Fruit fly (Drosophila melanogaster) whole organism, embryonic: ENCODE measurements around the gene CG13449.

Experiments used
- Atf3 ChIP-seq: fragments of 200-800 bp; sonication (Bioruptor generic); optimal IDR thresholded peaks from 3 replicates; lab custom pipeline; 2016; ENCODE audit warnings: missing biosample characterization, missing genetic modification characterization
- CG10543 ChIP-seq: fragments of 200-800 bp; sonication (Bioruptor generic); optimal IDR thresholded peaks from 3 replicates; lab custom pipeline; 2017; ENCODE audit warnings: missing biosample characterization, mild to moderate bottlenecking, missing genetic modification characterization, moderate library complexity
- CG10565 ChIP-seq: fragments of 200-800 bp; sonication (Bioruptor generic); optimal IDR thresholded peaks from 3 replicates; lab custom pipeline; 2016; ENCODE audit warnings: missing biosample characterization, mild to moderate bottlenecking, missing genetic modification characterization
- CG10654 ChIP-seq: fragments of 200-800 bp; sonication (Bioruptor generic); optimal IDR thresholded peaks from 2 replicates; lab custom pipeline; 2016; ENCODE audit warnings: missing biosample characterization, missing genetic modification characterization
- CG11504 ChIP-seq: fragments of 200-800 bp; sonication (Bioruptor generic); optimal IDR thresholded peaks from 3 replicates; lab custom pipeline; 2019; ENCODE audit warnings: missing biosample characterization, mild to moderate bottlenecking, missing genetic modification characterization, moderate library complexity
- CG12236 ChIP-seq: fragments of 200-800 bp; sonication (Bioruptor generic); optimal IDR thresholded peaks from 2 replicates; lab custom pipeline; 2016; ENCODE audit warnings: missing biosample characterization, missing genetic modification characterization
- CG13775 ChIP-seq: fragments of 200-800 bp; sonication (Bioruptor generic); optimal IDR thresholded peaks from 3 replicates; lab custom pipeline; 2017; ENCODE audit warnings: missing biosample characterization, mild to moderate bottlenecking, missing genetic modification characterization
- CG15696 ChIP-seq: fragments of 200-800 bp; sonication (Bioruptor generic); optimal IDR thresholded peaks from 2 replicates; lab custom pipeline; 2019; ENCODE audit warnings: missing biosample characterization, mild to moderate bottlenecking, missing genetic modification characterization, moderate library complexity
- CG18599 ChIP-seq: fragments of 200-800 bp; sonication (Bioruptor generic); optimal IDR thresholded peaks from 3 replicates; lab custom pipeline; 2017; ENCODE audit warnings: missing biosample characterization, missing genetic modification characterization, mild to moderate bottlenecking, moderate library complexity, missing genetic modification reagents
- CG32767 ChIP-seq: fragments of 200-800 bp; sonication (Bioruptor generic); IDR thresholded peaks from 2 replicates; pipeline ENCODE4 v1.3.6; 2022; ENCODE audit warnings: missing biosample characterization, missing genetic modification characterization
- CG3281 ChIP-seq: fragments of 200-800 bp; sonication (Bioruptor generic); optimal IDR thresholded peaks from 3 replicates; lab custom pipeline; 2017; ENCODE audit warnings: missing biosample characterization, mild to moderate bottlenecking, missing genetic modification characterization
- CG34422 ChIP-seq: fragments of 200-800 bp; sonication (Bioruptor generic); IDR thresholded peaks from 3 replicates; pipeline ENCODE4 v1.3.6; 2022; ENCODE audit warnings: missing biosample characterization, missing genetic modification characterization
- CG4617 ChIP-seq: fragments of 200-800 bp; sonication (Bioruptor generic); optimal IDR thresholded peaks from 3 replicates; lab custom pipeline; 2016; ENCODE audit warnings: missing biosample characterization, missing genetic modification characterization, borderline replicate concordance
- CG4820 ChIP-seq: fragments of 200-800 bp; sonication (Bioruptor generic); optimal IDR thresholded peaks from 3 replicates; lab custom pipeline; 2016; ENCODE audit warnings: missing biosample characterization, missing genetic modification characterization
- CG6272 ChIP-seq: fragments of 200-800 bp; sonication (Bioruptor generic); IDR thresholded peaks from 2 replicates; pipeline ENCODE4 v1.3.6; 2022; ENCODE audit warnings: missing biosample characterization, missing genetic modification characterization
- CG6689 ChIP-seq: fragments of 200-800 bp; sonication (Bioruptor generic); IDR thresholded peaks from 2 replicates; pipeline ENCODE4 v1.3.6; 2022; ENCODE audit warnings: missing biosample characterization, missing genetic modification characterization
- CG7556 ChIP-seq: fragments of 200-800 bp; sonication (Bioruptor generic); optimal IDR thresholded peaks from 2 replicates; lab custom pipeline; 2017; ENCODE audit warnings: missing biosample characterization, mild to moderate bottlenecking, missing genetic modification characterization
- CG7745 ChIP-seq: fragments of 200-800 bp; sonication (Bioruptor generic); optimal IDR thresholded peaks from 2 replicates; lab custom pipeline; 2018; ENCODE audit warnings: missing biosample characterization, mild to moderate bottlenecking, missing genetic modification characterization, moderate library complexity
- CG7963 ChIP-seq: fragments of 200-800 bp; sonication (Bioruptor generic); IDR thresholded peaks from 3 replicates; pipeline ENCODE4 v1.3.6; 2022; ENCODE audit warnings: missing biosample characterization, missing genetic modification characterization; ENCODE audit not compliant: partially characterized antibody
- CG8290 ChIP-seq, 3 experiments: fragments of 200-800 bp; sonication (Bioruptor generic); optimal IDR thresholded peaks; 2 replicates each; lab custom pipeline; 2016 to 2019; ENCODE audit warnings: missing biosample characterization in 3 of 3, missing genetic modification characterization in 3 of 3, mild to moderate bottlenecking in 2 of 3, moderate library complexity in 1 of 3
- D ChIP-seq, 2 experiments: fragments of 200-800 bp in 1 of 2; fragments of >200 bp in 1 of 2; sonication (Bioruptor generic) in 1 of 2; optimal IDR thresholded peaks; 2 replicates in 1 of 2; 3 replicates in 1 of 2; lab custom pipeline; 2017; ENCODE audit warnings: mild to moderate bottlenecking in 1 of 2, missing biosample characterization in 1 of 2, missing genetic modification characterization in 1 of 2, missing genetic modification reagents in 1 of 2
- Doc2 ChIP-seq: fragments of 200-800 bp; sonication (Bioruptor generic); IDR thresholded peaks from 2 replicates; pipeline ENCODE4 v1.3.6; 2022; ENCODE audit warnings: missing biosample characterization, missing genetic modification characterization
- Dref ChIP-seq: fragments of 200-800 bp; sonication (Bioruptor generic); IDR thresholded peaks from 2 replicates; pipeline ENCODE4 v1.3.6; 2022; ENCODE audit warnings: missing biosample characterization, missing genetic modification characterization
- E2f2 ChIP-seq: fragments of 200-800 bp; sonication (Bioruptor generic); IDR thresholded peaks from 2 replicates; pipeline ENCODE4 v1.3.6; 2022; ENCODE audit warnings: missing biosample characterization, missing genetic modification characterization
- Fer1 ChIP-seq: fragments of 200-800 bp; sonication (Bioruptor generic); optimal IDR thresholded peaks from 2 replicates; lab custom pipeline; 2017; ENCODE audit warnings: missing biosample characterization, mild to moderate bottlenecking, missing genetic modification characterization
- HmgD ChIP-seq: fragments of 200-800 bp; sonication (Bioruptor generic); optimal IDR thresholded peaks from 3 replicates; lab custom pipeline; 2016; ENCODE audit warnings: missing biosample characterization, missing genetic modification characterization
- Lpt ChIP-seq: fragments of >200 bp; optimal IDR thresholded peaks from 2 replicates; lab custom pipeline; 2018; ENCODE audit warnings: missing biosample characterization, missing genetic modification characterization
- Meics ChIP-seq: fragments of 200-800 bp; sonication (Bioruptor generic); optimal IDR thresholded peaks from 2 replicates; lab custom pipeline; 2017; ENCODE audit warnings: missing biosample characterization, mild to moderate bottlenecking, missing genetic modification characterization
- Oaz ChIP-seq: fragments of 200-800 bp; sonication (Bioruptor generic); IDR thresholded peaks from 2 replicates; pipeline ENCODE4 v1.3.6; 2022; ENCODE audit warnings: missing biosample characterization, missing genetic modification characterization
- Ssrp ChIP-seq: fragments of 200-800 bp; sonication (Bioruptor generic); optimal IDR thresholded peaks from 2 replicates; lab custom pipeline; 2018; ENCODE audit warnings: missing biosample characterization, mild to moderate bottlenecking, missing genetic modification characterization, moderate library complexity
- Vsx1 ChIP-seq: fragments of 200-800 bp; sonication (Bioruptor generic); optimal IDR thresholded peaks from 2 replicates; lab custom pipeline; 2017; ENCODE audit warnings: missing biosample characterization, mild to moderate bottlenecking, missing genetic modification characterization, missing genetic modification reagents
- ac ChIP-seq: fragments of 200-800 bp; sonication (Bioruptor generic); optimal IDR thresholded peaks from 3 replicates; lab custom pipeline; 2017; ENCODE audit warnings: missing biosample characterization, mild to moderate bottlenecking, missing genetic modification characterization
- ato ChIP-seq: fragments of 200-800 bp; sonication (Bioruptor generic); IDR thresholded peaks from 2 replicates; pipeline ENCODE4 v1.3.6; 2022; ENCODE audit warnings: missing biosample characterization, missing genetic modification characterization; ENCODE audit not compliant: partially characterized antibody
- chif ChIP-seq, 2 experiments: fragments of 200-800 bp; sonication (Bioruptor generic); optimal IDR thresholded peaks; 3 replicates each; lab custom pipeline; 2016; ENCODE audit warnings: missing biosample characterization in 2 of 2, missing genetic modification characterization in 2 of 2
- chinmo ChIP-seq: fragments of 200-800 bp; sonication (Bioruptor generic); IDR thresholded peaks from 4 replicates; pipeline ENCODE4 v1.3.6; 2022; ENCODE audit warnings: missing biosample characterization, missing genetic modification characterization; ENCODE audit not compliant: partially characterized antibody
- crol ChIP-seq: fragments of 200-800 bp; sonication (Bioruptor generic); IDR thresholded peaks from 2 replicates; pipeline ENCODE4 v1.3.6; 2022; ENCODE audit warnings: missing biosample characterization, missing genetic modification characterization
- fu2 ChIP-seq: fragments of 200-800 bp; sonication (Bioruptor generic); optimal IDR thresholded peaks from 2 replicates; lab custom pipeline; 2016; ENCODE audit warnings: missing biosample characterization, missing genetic modification characterization
- grau ChIP-seq: fragments of 200-800 bp; optimal IDR thresholded peaks from 3 replicates; lab custom pipeline; 2019; ENCODE audit warnings: missing biosample characterization, mild to moderate bottlenecking, missing genetic modification characterization, moderate library complexity
- klu ChIP-seq: fragments of 200-800 bp; sonication (Bioruptor generic); IDR thresholded peaks from 2 replicates; pipeline ENCODE4 v1.3.6; 2022; ENCODE audit warnings: missing biosample characterization, missing genetic modification characterization
- kni ChIP-seq: fragments of 200-800 bp; sonication (Bioruptor generic); optimal IDR thresholded peaks from 3 replicates; lab custom pipeline; 2017; ENCODE audit warnings: mild to moderate bottlenecking, missing biosample characterization, missing genetic modification reagents, missing genetic modification characterization
- lola ChIP-seq, 3 experiments: fragments of >200 bp in 2 of 3; fragments of 200-800 bp in 1 of 3; sonication (Bioruptor generic) in 1 of 3; optimal IDR thresholded peaks; 2 replicates each; lab custom pipeline; 2017 to 2019; ENCODE audit warnings: missing biosample characterization in 3 of 3, missing genetic modification characterization in 3 of 3, mild to moderate bottlenecking in 1 of 3, moderate library complexity in 1 of 3
- onecut ChIP-seq: fragments of 200-800 bp; sonication (Bioruptor generic); IDR thresholded peaks from 2 replicates; pipeline ENCODE4 v1.3.6; 2022; ENCODE audit warnings: missing biosample characterization, missing genetic modification characterization
- otp ChIP-seq: fragments of 200-800 bp; sonication (Bioruptor generic); IDR thresholded peaks from 3 replicates; pipeline ENCODE4, ENCODE4 v1.3.6; 2022; ENCODE audit warnings: missing biosample characterization, missing genetic modification characterization
- salm ChIP-seq: fragments of 200-800 bp; sonication (Bioruptor generic); optimal IDR thresholded peaks from 2 replicates; lab custom pipeline; 2018; ENCODE audit warnings: missing biosample characterization, mild to moderate bottlenecking, missing genetic modification characterization
- sens-2 ChIP-seq: fragments of 200-800 bp; sonication (Bioruptor generic); IDR thresholded peaks from 2 replicates; pipeline ENCODE4 v1.3.6; 2022; ENCODE audit warnings: missing biosample characterization, missing genetic modification characterization
- sisA ChIP-seq: fragments of 200-800 bp; sonication (Bioruptor generic); IDR thresholded peaks from 2 replicates; pipeline ENCODE4 v1.3.6; 2022; ENCODE audit warnings: missing biosample characterization, missing genetic modification characterization
- slou ChIP-seq: fragments of 200-800 bp; sonication (Bioruptor generic); optimal IDR thresholded peaks from 3 replicates; lab custom pipeline; 2016; ENCODE audit warnings: missing biosample characterization, missing genetic modification characterization
- sqz ChIP-seq: fragments of 200-800 bp; sonication (Bioruptor generic); optimal IDR thresholded peaks from 3 replicates; lab custom pipeline; 2018; ENCODE audit warnings: missing biosample characterization, mild to moderate bottlenecking, missing genetic modification characterization
- tgo ChIP-seq: fragments of 200-800 bp; sonication (Bioruptor generic); IDR thresholded peaks from 3 replicates; pipeline ENCODE4 v1.3.6; 2022; ENCODE audit warnings: missing biosample characterization, missing genetic modification characterization

CG13449 gene

DNA sequence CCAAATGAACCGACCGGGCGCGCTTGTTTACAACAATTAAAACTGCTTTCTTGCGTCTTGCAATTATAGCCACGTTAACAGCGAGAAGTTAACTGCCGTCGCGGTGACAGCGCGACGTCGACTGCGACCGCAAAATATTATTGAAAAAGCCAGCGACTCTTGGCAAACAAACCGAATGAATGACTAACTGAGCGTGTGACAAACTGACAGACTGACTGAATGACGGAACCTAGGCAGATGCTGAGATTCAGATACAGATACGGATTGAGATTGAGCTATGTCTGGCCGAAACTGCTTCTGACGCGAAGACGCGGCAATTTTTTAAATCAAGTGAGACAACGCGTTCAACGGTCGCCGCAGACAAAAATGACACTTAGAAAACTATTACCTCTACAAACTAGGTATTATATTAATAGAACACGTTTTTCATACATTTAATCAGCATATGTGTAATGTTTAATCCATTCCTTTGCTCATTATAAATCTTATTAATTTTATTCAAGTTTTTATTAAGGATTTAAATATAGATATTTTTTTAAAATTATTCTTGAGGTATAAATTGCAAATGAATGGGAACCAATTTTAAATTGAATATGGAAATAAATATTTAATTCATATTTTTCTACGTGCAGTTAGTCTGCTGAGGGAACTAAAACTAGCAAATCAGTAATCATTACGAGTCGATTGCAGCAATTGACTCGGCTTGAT is 21.9 kb upstream of the CG13449 start (continued):
- TF ChIP-seq klu (GFP tag; lab: Robert Waterston, UW) (no peak), CG12236 (GFP tag; lab: Kevin White, UChicago) (no peak), CG11504 (tag; lab: Kevin White, UChicago) (peak; percentile 46), CG13775 (GFP tag; lab: Kevin White, UChicago) (no peak), CG32767 (GFP tag; lab: Robert Waterston, UW) (no peak), CG10654 (no peak), sens-2 (GFP tag; lab: Robert Waterston, UW) (0 out of 2 replicates have a peak, but pooled peaks have one; percentile 21), Fer1 (GFP tag; lab: Kevin White, UChicago) (no peak), tgo (GFP tag; lab: Robert Waterston, UW) (no peak), slou (GFP tag; lab: Kevin White, UChicago) (no peak), chinmo (GFP tag; lab: Robert Waterston, UW) (0 out of 4 replicates have a peak, but pooled peaks have one; percentile 26), chif (GFP tag; optimal IDR thresholded peaks at IDR 0.05; lab: Kevin White, UChicago) (no peak), Ssrp (tag; lab: Kevin White, UChicago) (no peak), Oaz (GFP tag; lab: Robert Waterston, UW) (no peak), CG18599 (peak; percentile 4), Lpt (GFP tag; lab: Kevin White, UChicago) (no peak), ac (no peak), Doc2 (GFP tag; lab: Robert Waterston, UW) (no peak), kni (no peak), Dref (GFP tag; lab: Robert Waterston, UW) (no peak), grau (tag; lab: Kevin White, UChicago) (peak; percentile 34), CG7556 (GFP tag; lab: Kevin White, UChicago) (peak; percentile 21), Vsx1 (GFP tag; lab: Kevin White, UChicago) (no peak), ato (no peak), sisA (GFP tag; lab: Robert Waterston, UW) (no peak), sqz (GFP tag; lab: Kevin White, UChicago) (no peak), crol (GFP tag; lab: Robert Waterston, UW) (no peak), D (optimal IDR thresholded peaks at IDR 0.05; lab: Kevin White, UChicago) (no peak), D (GFP tag; optimal IDR thresholded peaks at IDR 0.05; lab: Kevin White, UChicago) (no peak), fu2 (GFP tag; lab: Kevin White, UChicago) (no peak), CG6689 (GFP tag; lab: Robert Waterston, UW) (no peak), CG6272 (no peak), CG7963 (GFP tag; lab: Robert Waterston, UW) (no peak), Meics (no peak), salm (no peak), CG10543 (no peak), CG8290 (GFP tag; optimal IDR thresholded peaks at IDR 0.05; lab: Kevin White, UChicago) (no peak), CG8290 (tag; optimal IDR thresholded peaks at IDR 0.05; lab: Kevin White, UChicago) (no peak), CG4617 (GFP tag; lab: Kevin White, UChicago) (no peak), CG7745 (tag; lab: Kevin White, UChicago) (no peak), otp (GFP tag; lab: Robert Waterston, UW) (no peak), Atf3 (GFP tag; lab: Kevin White, UChicago) (no peak), lola (GFP tag; optimal IDR thresholded peaks at IDR 0.05; lab: Kevin White, UChicago) (no peak), onecut (GFP tag; lab: Robert Waterston, UW) (no peak), HmgD (no peak), CG15696 (tag; lab: Kevin White, UChicago) (no peak), E2f2 (no peak), CG3281 (GFP tag; lab: Kevin White, UChicago) (no peak), CG10565 (GFP tag; lab: Kevin White, UChicago) (no peak), CG4820 (GFP tag; lab: Kevin White, UChicago) (no peak), CG34422 (GFP tag; lab: Robert Waterston, UW) (no peak)
